Fruit fly (Drosophila melanogaster) whole organism, embryonic: ENCODE results near the gene CG2608.

Source experiments
- CG1024 ChIP-seq: fragments of 200-800 bp; sonication (Bioruptor generic); IDR thresholded peaks from 2 replicates; pipeline ENCODE4 v1.3.6; 2022; ENCODE audit warnings: missing biosample characterization, missing genetic modification characterization
- CG10274 ChIP-seq: fragments of 200-800 bp; sonication (Bioruptor generic); optimal IDR thresholded peaks from 3 replicates; lab custom pipeline; 2017; ENCODE audit warnings: missing biosample characterization, mild to moderate bottlenecking, missing genetic modification characterization
- CG10321 ChIP-seq: fragments of 200-800 bp; sonication (Bioruptor generic); IDR thresholded peaks from 2 replicates; pipeline ENCODE4 v1.3.6; 2022; ENCODE audit warnings: missing biosample characterization, missing genetic modification characterization
- CG10979 ChIP-seq: fragments of 200-800 bp; sonication (Bioruptor generic); optimal IDR thresholded peaks from 2 replicates; lab custom pipeline; 2018; ENCODE audit warnings: missing biosample characterization, mild to moderate bottlenecking, missing genetic modification characterization, moderate library complexity
- CG11504 ChIP-seq: fragments of 200-800 bp; sonication (Bioruptor generic); optimal IDR thresholded peaks from 3 replicates; lab custom pipeline; 2019; ENCODE audit warnings: missing biosample characterization, mild to moderate bottlenecking, missing genetic modification characterization, moderate library complexity
- CG12155 ChIP-seq: fragments of 200-800 bp; sonication (Bioruptor generic); optimal IDR thresholded peaks from 3 replicates; lab custom pipeline; 2016; ENCODE audit warnings: missing biosample characterization, missing genetic modification characterization
- CG12769 ChIP-seq: fragments of 200-800 bp; sonication (Bioruptor generic); optimal IDR thresholded peaks from 2 replicates; lab custom pipeline; 2019; ENCODE audit warnings: missing biosample characterization, mild to moderate bottlenecking, missing genetic modification characterization, moderate library complexity
- CG14965 ChIP-seq: fragments of 200-800 bp; sonication (Bioruptor generic); optimal IDR thresholded peaks from 2 replicates; lab custom pipeline; 2016; ENCODE audit warnings: missing biosample characterization, missing genetic modification characterization, borderline replicate concordance
- CG15514 ChIP-seq: fragments of 200-800 bp; sonication (Bioruptor generic); optimal IDR thresholded peaks from 3 replicates; lab custom pipeline; 2017; ENCODE audit warnings: missing biosample characterization, missing genetic modification characterization, mild to moderate bottlenecking, moderate library complexity, missing genetic modification reagents
- CG15696 ChIP-seq: fragments of 200-800 bp; sonication (Bioruptor generic); optimal IDR thresholded peaks from 2 replicates; lab custom pipeline; 2019; ENCODE audit warnings: missing biosample characterization, mild to moderate bottlenecking, missing genetic modification characterization, moderate library complexity
- CG17328 ChIP-seq: fragments of 200-800 bp; sonication (Bioruptor generic); IDR thresholded peaks from 2 replicates; pipeline ENCODE4 v1.3.6; 2022; ENCODE audit warnings: missing biosample characterization, missing genetic modification characterization
- CG18599 ChIP-seq: fragments of 200-800 bp; sonication (Bioruptor generic); optimal IDR thresholded peaks from 3 replicates; lab custom pipeline; 2017; ENCODE audit warnings: missing biosample characterization, missing genetic modification characterization, mild to moderate bottlenecking, moderate library complexity, missing genetic modification reagents
- CG2120 ChIP-seq: fragments of 200-800 bp; sonication (Bioruptor generic); optimal IDR thresholded peaks from 3 replicates; lab custom pipeline; 2016; ENCODE audit warnings: missing biosample characterization, missing genetic modification characterization
- CG31388 ChIP-seq: fragments of 200-800 bp; sonication (Bioruptor generic); optimal IDR thresholded peaks from 2 replicates; lab custom pipeline; 2016; ENCODE audit warnings: missing biosample characterization, missing genetic modification characterization
- CG33557 ChIP-seq: fragments of 200-800 bp; sonication (Bioruptor generic); optimal IDR thresholded peaks from 2 replicates; lab custom pipeline; 2019; ENCODE audit warnings: missing biosample characterization, mild to moderate bottlenecking, missing genetic modification characterization, moderate library complexity
- CG4707 ChIP-seq: fragments of 200-800 bp; sonication (Bioruptor generic); optimal IDR thresholded peaks from 2 replicates; lab custom pipeline; 2018; ENCODE audit warnings: missing biosample characterization, mild to moderate bottlenecking, missing genetic modification characterization, moderate library complexity
- CG5245 ChIP-seq: fragments of 200-800 bp; sonication (Bioruptor generic); optimal IDR thresholded peaks from 3 replicates; lab custom pipeline; 2016; ENCODE audit warnings: missing biosample characterization, missing genetic modification characterization
- CG7928 ChIP-seq: fragments of 200-800 bp; sonication (Bioruptor generic); optimal IDR thresholded peaks from 2 replicates; lab custom pipeline; 2017; ENCODE audit warnings: missing biosample characterization, mild to moderate bottlenecking, missing genetic modification characterization
- CG9215 ChIP-seq: fragments of 200-800 bp; sonication (Bioruptor generic); IDR thresholded peaks from 2 replicates; pipeline ENCODE4 v1.3.6; 2022; ENCODE audit warnings: missing biosample characterization, missing genetic modification characterization
- D ChIP-seq, 2 experiments: fragments of 200-800 bp in 1 of 2; fragments of >200 bp in 1 of 2; sonication (Bioruptor generic) in 1 of 2; optimal IDR thresholded peaks; 2 replicates in 1 of 2; 3 replicates in 1 of 2; lab custom pipeline; 2017; ENCODE audit warnings: mild to moderate bottlenecking in 1 of 2, missing biosample characterization in 1 of 2, missing genetic modification characterization in 1 of 2, missing genetic modification reagents in 1 of 2
- HmgD ChIP-seq: fragments of 200-800 bp; sonication (Bioruptor generic); optimal IDR thresholded peaks from 3 replicates; lab custom pipeline; 2016; ENCODE audit warnings: missing biosample characterization, missing genetic modification characterization
- HmgZ ChIP-seq: fragments of 200-800 bp; sonication (Bioruptor generic); optimal IDR thresholded peaks from 2 replicates; lab custom pipeline; 2018; ENCODE audit warnings: missing biosample characterization, mild to moderate bottlenecking, missing genetic modification characterization
- MBD-R2 ChIP-seq: fragments of 200-800 bp; sonication (Bioruptor generic); IDR thresholded peaks from 2 replicates; pipeline ENCODE4 v1.3.6; 2022; ENCODE audit warnings: missing biosample characterization, missing genetic modification characterization
- MESR4 ChIP-seq: fragments of 200-800 bp; sonication (Bioruptor generic); optimal IDR thresholded peaks from 2 replicates; lab custom pipeline; 2018; ENCODE audit warnings: missing biosample characterization, mild to moderate bottlenecking, missing genetic modification characterization, moderate library complexity
- MTF-1 ChIP-seq: fragments of 200-800 bp; sonication (Bioruptor generic); optimal IDR thresholded peaks from 2 replicates; lab custom pipeline; 2018; ENCODE audit warnings: missing biosample characterization, mild to moderate bottlenecking, missing genetic modification characterization, borderline replicate concordance
- Max ChIP-seq: fragments of 200-800 bp; sonication (Bioruptor generic); optimal IDR thresholded peaks from 2 replicates; lab custom pipeline; 2016; ENCODE audit warnings: missing biosample characterization, mild to moderate bottlenecking, missing genetic modification characterization
- Opbp ChIP-seq: fragments of 200-800 bp; sonication (Bioruptor generic); IDR thresholded peaks from 3 replicates; pipeline ENCODE4 v1.3.6; 2022; ENCODE audit warnings: missing biosample characterization, missing genetic modification characterization; ENCODE audit not compliant: partially characterized antibody
- Sry-β ChIP-seq: fragments of 200-800 bp; sonication (Bioruptor generic); optimal IDR thresholded peaks from 2 replicates; lab custom pipeline; 2018; ENCODE audit warnings: missing biosample characterization, mild to moderate bottlenecking, missing genetic modification characterization, moderate library complexity
- Ssrp ChIP-seq: fragments of 200-800 bp; sonication (Bioruptor generic); optimal IDR thresholded peaks from 2 replicates; lab custom pipeline; 2018; ENCODE audit warnings: missing biosample characterization, mild to moderate bottlenecking, missing genetic modification characterization, moderate library complexity
- Xbp1 ChIP-seq: fragments of 200-800 bp; sonication (Bioruptor generic); optimal IDR thresholded peaks from 3 replicates; lab custom pipeline; 2016; ENCODE audit warnings: missing biosample characterization, mild to moderate bottlenecking, missing genetic modification characterization
- bbx ChIP-seq: fragments of 200-800 bp; sonication (Bioruptor generic); IDR thresholded peaks from 2 replicates; pipeline ENCODE4 v1.3.6; 2022; ENCODE audit warnings: missing biosample characterization, missing genetic modification characterization; ENCODE audit not compliant: partially characterized antibody
- ci ChIP-seq: fragments of 200-800 bp; sonication (Bioruptor generic); IDR thresholded peaks from 3 replicates; pipeline ENCODE4 v1.3.6; 2022; ENCODE audit warnings: missing biosample characterization, missing genetic modification characterization
- da ChIP-seq: fragments of 200-800 bp; sonication (Bioruptor generic); optimal IDR thresholded peaks from 2 replicates; lab custom pipeline; 2016; ENCODE audit warnings: missing biosample characterization, missing genetic modification characterization
- dm ChIP-seq: fragments of 200-800 bp; sonication (Bioruptor generic); optimal IDR thresholded peaks from 3 replicates; lab custom pipeline; 2016; ENCODE audit warnings: missing biosample characterization, missing genetic modification characterization
- emc ChIP-seq: fragments of 200-800 bp; sonication (Bioruptor generic); optimal IDR thresholded peaks from 2 replicates; lab custom pipeline; 2016; ENCODE audit warnings: missing biosample characterization, missing genetic modification characterization
- gce ChIP-seq: fragments of 200-800 bp; sonication (Bioruptor generic); IDR thresholded peaks from 3 replicates; pipeline ENCODE4 v1.3.6; 2022; ENCODE audit warnings: missing biosample characterization, missing genetic modification characterization
- gsb-n ChIP-seq: fragments of 200-800 bp; sonication (Bioruptor generic); optimal IDR thresholded peaks from 3 replicates; lab custom pipeline; 2018; ENCODE audit warnings: missing biosample characterization, mild to moderate bottlenecking, missing genetic modification characterization
- gt ChIP-seq: fragments of 200-800 bp; sonication (Bioruptor generic); IDR thresholded peaks from 2 replicates; pipeline ENCODE4 v1.3.6; 2022; ENCODE audit warnings: missing biosample characterization, missing genetic modification characterization
- inv ChIP-seq: fragments of 200-800 bp; sonication (Bioruptor generic); IDR thresholded peaks from 2 replicates; pipeline ENCODE4 v1.3.6; 2022; ENCODE audit warnings: missing biosample characterization, missing genetic modification characterization; ENCODE audit not compliant: partially characterized antibody
- jumu ChIP-seq: fragments of 200-800 bp; sonication (Bioruptor generic); optimal IDR thresholded peaks from 3 replicates; lab custom pipeline; 2016; ENCODE audit warnings: missing biosample characterization, missing genetic modification characterization
- kah ChIP-seq: fragments of 200-800 bp; sonication (Bioruptor generic); optimal IDR thresholded peaks from 2 replicates; lab custom pipeline; 2018; ENCODE audit warnings: missing biosample characterization, mild to moderate bottlenecking, missing genetic modification characterization
- knrl ChIP-seq: fragments of 200-800 bp; sonication (Bioruptor generic); IDR thresholded peaks from 3 replicates; pipeline ENCODE4 v1.3.6; 2022; ENCODE audit warnings: missing biosample characterization, missing genetic modification characterization; ENCODE audit not compliant: partially characterized antibody
- mld ChIP-seq: fragments of 200-800 bp; sonication (Bioruptor generic); IDR thresholded peaks from 3 replicates; pipeline ENCODE4 v1.3.6; 2022; ENCODE audit warnings: missing biosample characterization, missing genetic modification characterization; ENCODE audit not compliant: partially characterized antibody
- otp ChIP-seq: fragments of 200-800 bp; sonication (Bioruptor generic); IDR thresholded peaks from 3 replicates; pipeline ENCODE4, ENCODE4 v1.3.6; 2022; ENCODE audit warnings: missing biosample characterization, missing genetic modification characterization
- sens ChIP-seq: fragments of 200-800 bp; sonication (Bioruptor generic); peaks from one replicate; lab custom pipeline; 2016; ENCODE audit warnings: missing biosample characterization, missing genetic modification characterization
- sens-2 ChIP-seq: fragments of 200-800 bp; sonication (Bioruptor generic); IDR thresholded peaks from 2 replicates; pipeline ENCODE4 v1.3.6; 2022; ENCODE audit warnings: missing biosample characterization, missing genetic modification characterization
- sisA ChIP-seq: fragments of 200-800 bp; sonication (Bioruptor generic); IDR thresholded peaks from 2 replicates; pipeline ENCODE4 v1.3.6; 2022; ENCODE audit warnings: missing biosample characterization, missing genetic modification characterization
- sna ChIP-seq: fragments of 200-800 bp; sonication (Bioruptor generic); IDR thresholded peaks from 2 replicates; pipeline ENCODE4 v1.3.6; 2022; ENCODE audit warnings: missing biosample characterization, missing genetic modification characterization; ENCODE audit not compliant: partially characterized antibody
- usp ChIP-seq: fragments of >200 bp; optimal IDR thresholded peaks from 2 replicates; lab custom pipeline; 2017; ENCODE audit warnings: missing biosample characterization, missing genetic modification characterization
- vnd ChIP-seq: fragments of 200-800 bp; sonication (Bioruptor generic); IDR thresholded peaks from 3 replicates; pipeline ENCODE4 v1.3.6; 2022; ENCODE audit warnings: missing biosample characterization, missing genetic modification characterization; ENCODE audit not compliant: partially characterized antibody

The CG2608 gene

DNA sequence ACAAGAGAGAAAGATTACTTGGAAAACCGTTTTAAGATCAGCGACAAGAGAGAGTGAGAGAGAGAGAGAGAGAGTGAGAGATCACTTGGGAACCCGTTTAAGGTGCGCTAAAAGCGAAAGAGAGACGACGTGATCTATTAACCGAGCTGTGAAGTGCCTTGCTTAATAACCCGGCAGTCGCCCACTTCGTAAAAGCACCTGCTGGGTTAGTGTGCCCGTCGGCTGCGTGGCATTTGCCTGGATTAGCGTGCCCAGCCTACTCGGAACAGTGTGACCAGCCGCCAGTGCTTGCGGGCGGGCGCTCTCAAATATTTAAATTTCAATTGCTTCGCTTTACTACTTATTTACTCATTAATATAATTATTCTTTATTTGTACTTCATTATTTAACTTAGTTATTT is 7.2 kb upstream of the CG2608 start (continued):
- peak; percentile 20 for TF ChIP-seq MESR4
- TF ChIP-seq CG15696, result no peak
- no peak for TF ChIP-seq CG2120 (GFP tag; lab: Kevin White, UChicago)
- TF ChIP-seq CG4707 (GFP tag; lab: Kevin White, UChicago), result no peak
- peak; percentile 32 for TF ChIP-seq dm
- peak; percentile 60 for TF ChIP-seq knrl
- TF ChIP-seq otp, result no peak
- no peak for TF ChIP-seq D (optimal IDR thresholded peaks at IDR 0.05; lab: Kevin White, UChicago)
- TF ChIP-seq D (GFP tag; optimal IDR thresholded peaks at IDR 0.05; lab: Kevin White, UChicago), result no peak
- TF ChIP-seq sens-2 (GFP tag; lab: Robert Waterston, UW), result no peak
- no peak for TF ChIP-seq inv (GFP tag; lab: Robert Waterston, UW)
- TF ChIP-seq CG12769 (tag; lab: Kevin White, UChicago), result peak; percentile 67
- TF ChIP-seq mld (GFP tag; lab: Robert Waterston, UW), result peak; percentile 44; the same call in 1 of the 3 replicates
- no peak for TF ChIP-seq Ssrp (tag; lab: Kevin White, UChicago)
- TF ChIP-seq kah (GFP tag; lab: Kevin White, UChicago), result peak; percentile 14
- TF ChIP-seq CG15514 (GFP tag; lab: Kevin White, UChicago), result peak; percentile 54
- no peak for TF ChIP-seq usp (GFP tag; lab: Kevin White, UChicago)
- TF ChIP-seq Max (GFP tag; lab: Kevin White, UChicago), result peak; percentile 8
- no peak for TF ChIP-seq CG18599 (GFP tag; lab: Kevin White, UChicago)
- TF ChIP-seq CG31388 (GFP tag; lab: Kevin White, UChicago), result no peak
- TF ChIP-seq sens (GFP tag; lab: Kevin White, UChicago), result no peak
- TF ChIP-seq HmgD (GFP tag; lab: Kevin White, UChicago), result peak; percentile 32
- no peak for TF ChIP-seq CG12155 (GFP tag; lab: Kevin White, UChicago)
- TF ChIP-seq bbx (GFP tag; lab: Robert Waterston, UW), result peak; percentile 49
- no peak for TF ChIP-seq CG7928
- no peak for TF ChIP-seq CG17328 (GFP tag; lab: Robert Waterston, UW)
- no peak for TF ChIP-seq gt (GFP tag; lab: Robert Waterston, UW)
- TF ChIP-seq sisA (GFP tag; lab: Robert Waterston, UW), result no peak
- no peak for TF ChIP-seq CG5245 (GFP tag; lab: Kevin White, UChicago)
- no peak for TF ChIP-seq gce
- TF ChIP-seq CG33557, result no peak
- TF ChIP-seq ci, result peak; percentile 43; the same call in 1 of the 3 replicates
- no peak for TF ChIP-seq HmgZ
- TF ChIP-seq emc (GFP tag; lab: Kevin White, UChicago), result no peak
- TF ChIP-seq gsb-n (tag; lab: Kevin White, UChicago), result no peak
- peak; percentile 61 for TF ChIP-seq CG10321 (GFP tag; lab: Robert Waterston, UW)
- TF ChIP-seq CG1024 (GFP tag; lab: Robert Waterston, UW), result no peak
- no peak for TF ChIP-seq CG14965 (GFP tag; lab: Kevin White, UChicago)
- no peak for TF ChIP-seq Sry-β (GFP tag; lab: Kevin White, UChicago)
- TF ChIP-seq Xbp1 (GFP tag; lab: Kevin White, UChicago), result no peak
- peak; percentile 35 for TF ChIP-seq CG11504 (tag; lab: Kevin White, UChicago)
- TF ChIP-seq CG10274, result no peak
- peak; percentile 73; the same call in 2 of the 3 replicates for TF ChIP-seq Opbp (GFP tag; lab: Robert Waterston, UW)
- TF ChIP-seq MTF-1 (GFP tag; lab: Kevin White, UChicago), result no peak
- TF ChIP-seq da, result no peak
- no peak for TF ChIP-seq CG9215 (GFP tag; lab: Robert Waterston, UW)
- no peak for TF ChIP-seq jumu (GFP tag; lab: Kevin White, UChicago)
- TF ChIP-seq CG10979, result no peak
- TF ChIP-seq vnd, result no peak
- no peak for TF ChIP-seq sna (GFP tag; lab: Robert Waterston, UW)
- peak; percentile 90 for TF ChIP-seq MBD-R2 (GFP tag; lab: Robert Waterston, UW)
